Fruit fly (Drosophila melanogaster): ENCODE results near the gene CG1924.

Gene CG1924

dm6 chrX:12221496-12221895 is 43.1 kb upstream of the CG1924 start (continued):
- TF ChIP-seq nmo (GFP tag; optimal IDR thresholded peaks at IDR 0.05) (peak; percentile 86), CG6854 (GFP tag; optimal IDR thresholded peaks at IDR 0.05) (no peak), Eip74EF (GFP tag; optimal IDR thresholded peaks at IDR 0.05) (peak in 1 of 2 experiments; percentile 41), p53 (GFP tag; optimal IDR thresholded peaks at IDR 0.05) (peak; percentile 16), bigmax (GFP tag; optimal IDR thresholded peaks at IDR 0.05) (no peak), tna (GFP tag; IDR thresholded peaks at IDR 0.05; ENCODE audit: partially characterized antibody) (no peak), zfh2 (GFP tag; optimal IDR thresholded peaks at IDR 0.05) (no peak), disco-r (GFP tag; optimal IDR thresholded peaks at IDR 0.05) (no peak), CG6765 (GFP tag; optimal IDR thresholded peaks at IDR 0.05) (no peak), CG10543 (GFP tag; optimal IDR thresholded peaks at IDR 0.05) (no peak), tap (tag; optimal IDR thresholded peaks at IDR 0.05) (peak; percentile 15), NfI (GFP tag; optimal IDR thresholded peaks at IDR 0.05) (no peak), E2f1 (GFP tag; IDR thresholded peaks at IDR 0.05) (peak; percentile 48; the same call in 1 of the 2 replicates), CG12299 (tag; optimal IDR thresholded peaks at IDR 0.05) (no peak), CG17912 (GFP tag; optimal IDR thresholded peaks at IDR 0.05) (no peak), CG9932 (GFP tag; IDR thresholded peaks at IDR 0.05) (no peak), CG34422 (GFP tag; IDR thresholded peaks at IDR 0.05) (peak; percentile 57; the same call in 1 of the 3 replicates), CG5245 (GFP tag; optimal IDR thresholded peaks at IDR 0.05) (peak; percentile 37), CG1024 (GFP tag; IDR thresholded peaks at IDR 0.05) (no peak), CG31224 (GFP tag; IDR thresholded peaks at IDR 0.05) (no peak), CG32532 (GFP tag; IDR thresholded peaks at IDR 0.05) (0 out of 2 replicates have a peak, but pooled peaks have one; percentile 32), ato (GFP tag; IDR thresholded peaks at IDR 0.05; ENCODE audit: partially characterized antibody) (no peak), CG7963 (GFP tag; IDR thresholded peaks at IDR 0.05; ENCODE audit: partially characterized antibody) (no peak), CG18262 (tag; optimal IDR thresholded peaks at IDR 0.05) (peak; percentile 88), CG1233 (GFP tag; optimal IDR thresholded peaks at IDR 0.05) (peak; percentile 38), nau (GFP tag; optimal IDR thresholded peaks at IDR 0.05) (no peak), crc (GFP tag; optimal IDR thresholded peaks at IDR 0.05) (peak; percentile 53), NK7.1 (GFP tag; optimal IDR thresholded peaks at IDR 0.05) (peak; percentile 67), Dbx (GFP tag; IDR thresholded peaks at IDR 0.05) (no peak), CG16813 (GFP tag; IDR thresholded peaks at IDR 0.05; ENCODE audit: partially characterized antibody) (no peak), Bdp1 (GFP tag; optimal IDR thresholded peaks at IDR 0.05) (no peak), Asciz (GFP tag; optimal IDR thresholded peaks at IDR 0.05) (peak; percentile 43), HmgD (GFP tag; optimal IDR thresholded peaks at IDR 0.05) (no peak), CG15514 (GFP tag; optimal IDR thresholded peaks at IDR 0.05) (no peak), chn (GFP tag; optimal IDR thresholded peaks at IDR 0.05) (peak; percentile 28), Atf6 (GFP tag; IDR thresholded peaks at IDR 0.05) (0 out of 2 replicates have a peak, but pooled peaks have one; percentile 11), Spps (tag; optimal IDR thresholded peaks at IDR 0.05) (no peak), sens-2 (GFP tag; IDR thresholded peaks at IDR 0.05) (0 out of 2 replicates have a peak, but pooled peaks have one; percentile 43), CG13296 (GFP tag; optimal IDR thresholded peaks at IDR 0.05) (no peak), CG15601 (tag; optimal IDR thresholded peaks at IDR 0.05) (peak; percentile 64), CG3726 (GFP tag; IDR thresholded peaks at IDR 0.05) (peak; percentile 66; the same call in 1 of the 3 replicates), CG33557 (GFP tag; optimal IDR thresholded peaks at IDR 0.05) (peak; percentile 41), aop (GFP tag; IDR thresholded peaks at IDR 0.05) (no peak), CG11085 (GFP tag; IDR thresholded peaks at IDR 0.05) (no peak), CG10267 (tag; optimal IDR thresholded peaks at IDR 0.05) (peak; percentile 31), lola (GFP tag; optimal IDR thresholded peaks at IDR 0.05) (peak in 1 of 3 experiments; percentile 59), Oli (tag; optimal IDR thresholded peaks at IDR 0.05) (peak; percentile 55), jing (GFP tag; optimal IDR thresholded peaks at IDR 0.05) (peak; percentile 4), twi (tag; optimal IDR thresholded peaks at IDR 0.05) (no peak), CG2129 (GFP tag; IDR thresholded peaks at IDR 0.05; ENCODE audit: partially characterized antibody) (no peak)

Data from whole organism, embryonic.